Worm (Caenorhabditis elegans) whole organism, mixed stage, embryonic: Measurements from ENCODE around the gene ZK673.5.

Source experiments
- ceh-83 ChIP-seq: fragments of 200-800 bp; sonication (Bioruptor generic); optimal IDR thresholded peaks from 2 replicates; lab custom pipeline; 2018; ENCODE audit warnings: mild to moderate bottlenecking, missing genetic modification characterization, missing compliant biosample characterization
- ces-1 ChIP-seq: fragments of 150-350 bp; optimal IDR thresholded peaks from 2 replicates; lab custom pipeline; 2014; ENCODE audit warnings: missing biosample characterization, missing genetic modification reagents, missing genetic modification characterization
- elt-1 ChIP-seq: sonication (generic microtip); optimal IDR thresholded peaks from 2 replicates; lab custom pipeline; 2017; ENCODE audit warnings: missing genetic modification characterization, mild to moderate bottlenecking, missing compliant biosample characterization, antibody characterized with exemption, moderate library complexity, borderline replicate concordance; ENCODE audit not compliant: insufficient read depth
- flh-1 ChIP-seq: fragments of 200-800 bp; sonication (Bioruptor generic); optimal IDR thresholded peaks from 2 replicates; lab custom pipeline; 2018; ENCODE audit warnings: mild to moderate bottlenecking, missing genetic modification characterization, moderate library complexity, missing compliant biosample characterization
- lin-13 ChIP-seq: fragments of 150-350 bp; optimal IDR thresholded peaks from 2 replicates; lab custom pipeline; 2014; ENCODE audit warnings: missing biosample characterization, missing genetic modification characterization
- mab-5 ChIP-seq: fragments of 150-350 bp; optimal IDR thresholded peaks from 2 replicates; lab custom pipeline; 2014; ENCODE audit warnings: missing biosample characterization, missing genetic modification characterization
- nhr-28 ChIP-seq: fragments of 150-350 bp; optimal IDR thresholded peaks from 2 replicates; lab custom pipeline; 2014; ENCODE audit warnings: missing biosample characterization, missing genetic modification characterization
- nhr-76 ChIP-seq: sonication (generic microtip); optimal IDR thresholded peaks from 2 replicates; lab custom pipeline; 2017; ENCODE audit warnings: missing biosample characterization, missing genetic modification characterization
- pha-4 ChIP-seq: fragments of 150-350 bp; optimal IDR thresholded peaks from 2 replicates; lab custom pipeline; 2018; ENCODE audit warnings: missing biosample characterization, missing genetic modification reagents, missing genetic modification characterization
- snpc-4 ChIP-seq: fragments of 150-350 bp; optimal IDR thresholded peaks from 2 replicates; lab custom pipeline; 2014; ENCODE audit warnings: missing biosample characterization, missing genetic modification characterization
- sptf-1 ChIP-seq: sonication (generic microtip); optimal IDR thresholded peaks from 2 replicates; lab custom pipeline; 2017; ENCODE audit warnings: mild to moderate bottlenecking, missing genetic modification characterization, moderate library complexity, missing compliant biosample characterization
- unc-120 ChIP-seq: sonication (generic microtip); optimal IDR thresholded peaks from 2 replicates; lab custom pipeline; 2017; ENCODE audit warnings: missing genetic modification characterization, missing compliant biosample characterization; ENCODE audit not compliant: poor library complexity, severe bottlenecking
- unc-39 ChIP-seq: fragments of 150-350 bp; optimal IDR thresholded peaks from 2 replicates; lab custom pipeline; 2014; ENCODE audit warnings: missing biosample characterization, missing genetic modification characterization
- unc-62 ChIP-seq: fragments of 150-350 bp; optimal IDR thresholded peaks from 2 replicates; lab custom pipeline; 2014; ENCODE audit warnings: missing biosample characterization, missing genetic modification reagents, missing genetic modification characterization

- TF ChIP-seq elt-1 (tag; lab: Kevin White, UChicago): no peak
- no peak for TF ChIP-seq snpc-4 (tag; lab: Kevin White, UChicago)
- no peak for TF ChIP-seq nhr-28
- no peak for TF ChIP-seq unc-62 (GFP tag; lab: Kevin White, UChicago)
- TF ChIP-seq sptf-1 (tag; lab: Kevin White, UChicago): no peak
- TF ChIP-seq ces-1: no peak
- TF ChIP-seq lin-13 (tag; lab: Kevin White, UChicago): no peak
- no peak for TF ChIP-seq nhr-76 (tag; lab: Kevin White, UChicago)
- no peak for TF ChIP-seq unc-120 (tag; lab: Kevin White, UChicago)
- no peak for TF ChIP-seq unc-39
- no peak for TF ChIP-seq flh-1 (GFP tag; lab: Kevin White, UChicago)
- TF ChIP-seq mab-5 (tag; lab: Kevin White, UChicago): no peak
- TF ChIP-seq pha-4 (tag; lab: Kevin White, UChicago): peak; percentile 63
- no peak for TF ChIP-seq ceh-83 (GFP tag; lab: Kevin White, UChicago)
Observed at ce11 chrII:10510242-10510641, 48.9 kb downstream of the ZK673.5 start, which contains the start of gene F59B10.3.
